Worm (Caenorhabditis elegans) whole organism, L4/young adult: Measurements from ENCODE around the gene srsx-14.

ENCODE experiments used
- dao-5 ChIP-seq: sonication (generic microtip); optimal IDR thresholded peaks from 2 replicates; lab custom pipeline; 2016; ENCODE audit warnings: missing genotype, missing genetic modification characterization, moderate library complexity, missing compliant biosample characterization
- him-1 ChIP-seq: sonication (generic microtip); optimal IDR thresholded peaks from 2 replicates; lab custom pipeline; 2016; ENCODE audit warnings: missing genotype, missing genetic modification reagents, missing genetic modification characterization, missing compliant biosample characterization

DNA sequence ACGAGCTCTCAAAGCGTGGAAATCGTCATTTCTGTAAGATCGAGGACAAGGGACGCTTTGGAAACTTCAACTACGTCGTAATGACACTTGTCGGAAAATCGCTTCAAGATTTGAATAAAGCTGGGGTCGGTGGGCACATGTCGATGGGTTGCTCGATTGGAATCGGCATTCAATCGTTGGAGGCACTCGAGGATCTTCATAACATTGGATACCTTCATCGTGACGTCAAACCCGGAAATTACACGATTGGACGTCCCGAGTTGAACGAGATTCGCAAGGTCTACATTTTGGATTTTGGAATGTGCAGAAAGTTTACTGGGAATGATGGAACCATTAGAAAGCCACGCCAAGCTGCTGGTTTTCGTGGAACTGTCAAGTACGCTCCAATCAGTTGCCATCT is 5.6 kb upstream of the srsx-14 start:
- TF ChIP-seq him-1 (tag; lab: Kevin White, UChicago) = no peak
- TF ChIP-seq dao-5 (tag; lab: Kevin White, UChicago) = no peak
